Worm (Caenorhabditis elegans) whole organism, L3 larva: ENCODE results near the gene npr-13.

Source experiments
- ZK546.5 ChIP-seq: sonication (generic microtip); optimal IDR thresholded peaks from 2 replicates; lab custom pipeline; 2017; ENCODE audit warnings: missing biosample characterization, missing genetic modification characterization
- elt-3 ChIP-seq, 3 experiments: fragments of 150-350 bp in 1 of 3; sonication (generic microtip) in 2 of 3; optimal IDR thresholded peaks; 2 replicates in 2 of 3; 4 replicates in 1 of 3; lab custom pipeline; 2014 to 2017; ENCODE audit warnings: missing biosample characterization in 3 of 3, missing genetic modification characterization in 3 of 3
- nhr-11 ChIP-seq: fragments of 150-350 bp; optimal IDR thresholded peaks from 2 replicates; lab custom pipeline; 2014; ENCODE audit warnings: missing biosample characterization, missing genetic modification characterization
- nhr-25 ChIP-seq: sonication (generic microtip); optimal IDR thresholded peaks from 2 replicates; lab custom pipeline; 2017; ENCODE audit warnings: missing biosample characterization, missing genetic modification characterization
- nhr-67 ChIP-seq: fragments of 150-350 bp; optimal IDR thresholded peaks from 2 replicates; lab custom pipeline; 2014; ENCODE audit warnings: missing biosample characterization, missing genetic modification characterization
- pqm-1 ChIP-seq: fragments of 150-350 bp; optimal IDR thresholded peaks from 2 replicates; lab custom pipeline; 2017; ENCODE audit warnings: missing biosample characterization, missing genetic modification characterization, inconsistent platforms
- ztf-11 ChIP-seq: fragments of 150-350 bp; optimal IDR thresholded peaks from 2 replicates; lab custom pipeline; 2014; ENCODE audit warnings: missing biosample characterization, missing genetic modification characterization

DNA sequence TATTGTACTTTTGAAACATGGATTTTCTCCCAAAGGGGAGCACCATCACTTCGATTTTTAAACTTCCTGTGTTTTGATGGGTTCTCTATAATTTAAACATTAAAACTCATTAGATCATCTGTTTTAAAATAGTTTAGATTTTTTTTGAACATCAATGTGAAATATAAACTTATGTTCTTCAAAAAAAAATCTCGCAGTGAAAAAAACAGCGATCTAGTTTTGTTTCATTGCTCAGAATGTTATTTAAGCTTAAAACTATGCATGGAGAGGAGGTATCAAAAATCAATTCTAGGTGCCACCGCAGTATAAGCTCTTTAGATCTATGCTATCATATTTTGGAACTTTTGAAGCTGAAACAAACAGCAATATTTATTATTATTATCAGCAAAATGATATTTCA, 9.8 kb upstream of the npr-13 start, which contains the start of gene gcy-14:
- TF ChIP-seq nhr-25 (tag; lab: Kevin White, UChicago) (no peak), ztf-11 (tag; lab: Kevin White, UChicago) (no peak), elt-3 (tag; optimal IDR thresholded peaks at IDR 0.05; lab: Kevin White, UChicago) (no peak), nhr-11 (no peak), nhr-67 (tag; lab: Kevin White, UChicago) (no peak), ZK546.5 (tag; lab: Kevin White, UChicago) (no peak), pqm-1 (tag; lab: Kevin White, UChicago) (no peak)
